Worm (Caenorhabditis elegans) whole organism, late embryonic: Measurements from ENCODE around the gene elt-1.

Experiments used
- C38D4.7 ChIP-seq: fragments of 200-800 bp; sonication (Bioruptor generic); optimal IDR thresholded peaks from 2 replicates; lab custom pipeline; 2018; ENCODE audit warnings: mild to moderate bottlenecking, missing genetic modification characterization, moderate library complexity, missing compliant biosample characterization
- F13H6.1 ChIP-seq: sonication (generic microtip); optimal IDR thresholded peaks from 2 replicates; lab custom pipeline; 2016; ENCODE audit warnings: missing genetic modification characterization, missing compliant biosample characterization
- K09A11.1 ChIP-seq: sonication (generic microtip); optimal IDR thresholded peaks from 2 replicates; lab custom pipeline; 2017; ENCODE audit warnings: antibody characterized with exemption, mild to moderate bottlenecking, missing genetic modification characterization, missing compliant biosample characterization; ENCODE audit not compliant: insufficient read depth
- T23F11.4 ChIP-seq: fragments of 200-800 bp; sonication (Bioruptor generic); optimal IDR thresholded peaks from 2 replicates; lab custom pipeline; 2018; ENCODE audit warnings: mild to moderate bottlenecking, missing genetic modification characterization, missing compliant biosample characterization
- Y22D7AL.16 ChIP-seq: sonication (generic microtip); optimal IDR thresholded peaks from 2 replicates; lab custom pipeline; 2016; ENCODE audit warnings: missing genetic modification characterization, missing compliant biosample characterization
- ahr-1 ChIP-seq: sonication (generic microtip); optimal IDR thresholded peaks from 2 replicates; lab custom pipeline; 2016; ENCODE audit warnings: missing genetic modification characterization, missing compliant biosample characterization
- ceh-19 ChIP-seq: fragments of 200-800 bp; sonication (Bioruptor generic); optimal IDR thresholded peaks from 2 replicates; lab custom pipeline; 2018; ENCODE audit warnings: mild to moderate bottlenecking, missing genetic modification characterization, missing compliant biosample characterization
- ceh-22 ChIP-seq: sonication (generic microtip); optimal IDR thresholded peaks from 2 replicates; lab custom pipeline; 2017; ENCODE audit warnings: missing biosample characterization, missing genetic modification characterization
- ceh-24 ChIP-seq: sonication (generic microtip); optimal IDR thresholded peaks from 2 replicates; lab custom pipeline; 2016; ENCODE audit warnings: mild to moderate bottlenecking, missing genetic modification characterization, missing compliant biosample characterization
- ceh-30 ChIP-seq: fragments of 150-350 bp; optimal IDR thresholded peaks from 2 replicates; lab custom pipeline; 2014; ENCODE audit warnings: missing biosample characterization, missing genetic modification characterization
- ceh-34 ChIP-seq: sonication (generic microtip); optimal IDR thresholded peaks from 2 replicates; lab custom pipeline; 2016; ENCODE audit warnings: mild to moderate bottlenecking, missing genetic modification characterization, missing compliant biosample characterization
- ceh-48 ChIP-seq: sonication (generic microtip); optimal IDR thresholded peaks from 2 replicates; lab custom pipeline; 2016; ENCODE audit warnings: missing genetic modification characterization, inconsistent platforms, missing compliant biosample characterization
- ceh-9 ChIP-seq: sonication (generic microtip); optimal IDR thresholded peaks from 2 replicates; lab custom pipeline; 2016; ENCODE audit warnings: mild to moderate bottlenecking, missing genetic modification characterization, inconsistent platforms, missing compliant biosample characterization
- che-1 ChIP-seq: sonication (generic microtip); optimal IDR thresholded peaks from 2 replicates; lab custom pipeline; 2016; ENCODE audit warnings: mild to moderate bottlenecking, missing genetic modification characterization, missing compliant biosample characterization
- elt-2 ChIP-seq: sonication (generic microtip); optimal IDR thresholded peaks from 2 replicates; lab custom pipeline; 2016; ENCODE audit warnings: missing genetic modification reagents, missing genetic modification characterization, missing compliant biosample characterization
- elt-4 ChIP-seq: sonication (generic microtip); optimal IDR thresholded peaks from 2 replicates; lab custom pipeline; 2016; ENCODE audit warnings: missing genetic modification characterization, missing compliant biosample characterization
- ets-4 ChIP-seq: sonication (generic microtip); optimal IDR thresholded peaks from 2 replicates; lab custom pipeline; 2016; ENCODE audit warnings: missing genetic modification characterization, missing compliant biosample characterization
- fkh-6 ChIP-seq: sonication (generic microtip); optimal IDR thresholded peaks from 2 replicates; lab custom pipeline; 2016; ENCODE audit warnings: missing genetic modification characterization, missing compliant biosample characterization
- gmeb-2 ChIP-seq: sonication (generic microtip); optimal IDR thresholded peaks from 2 replicates; lab custom pipeline; 2016; ENCODE audit warnings: missing genetic modification characterization, inconsistent platforms, missing compliant biosample characterization
- hlh-13 ChIP-seq: fragments of 200-800 bp; sonication (Bioruptor generic); optimal IDR thresholded peaks from 2 replicates; lab custom pipeline; 2018; ENCODE audit warnings: mild to moderate bottlenecking, missing genetic modification characterization, missing compliant biosample characterization
- hlh-15 ChIP-seq: sonication (generic microtip); optimal IDR thresholded peaks from 2 replicates; lab custom pipeline; 2016; ENCODE audit warnings: missing genetic modification characterization, missing compliant biosample characterization
- hlh-6 ChIP-seq: sonication (generic microtip); optimal IDR thresholded peaks from 2 replicates; lab custom pipeline; 2016; ENCODE audit warnings: missing genotype, missing genetic modification characterization, missing compliant biosample characterization
- hlh-8 ChIP-seq: sonication (generic microtip); optimal IDR thresholded peaks from 2 replicates; lab custom pipeline; 2016; ENCODE audit warnings: missing genotype, missing genetic modification characterization, missing compliant biosample characterization
- mec-3 ChIP-seq: sonication (generic microtip); optimal IDR thresholded peaks from 2 replicates; lab custom pipeline; 2016; ENCODE audit warnings: borderline replicate concordance, missing genetic modification characterization, missing compliant biosample characterization
- nfya-1 ChIP-seq: sonication (generic microtip); optimal IDR thresholded peaks from 2 replicates; lab custom pipeline; 2017; ENCODE audit warnings: missing genetic modification characterization, mild to moderate bottlenecking, missing compliant biosample characterization, antibody characterized with exemption, moderate library complexity
- nhr-232 ChIP-seq: sonication (generic microtip); optimal IDR thresholded peaks from 2 replicates; lab custom pipeline; 2016; ENCODE audit warnings: missing genetic modification characterization, missing compliant biosample characterization
- pag-3 ChIP-seq: sonication (generic microtip); optimal IDR thresholded peaks from 2 replicates; lab custom pipeline; 2016; ENCODE audit warnings: missing compliant biosample characterization, missing genetic modification characterization, borderline replicate concordance
- pax-1 ChIP-seq: fragments of 150-350 bp; optimal IDR thresholded peaks from 2 replicates; lab custom pipeline; 2014; ENCODE audit warnings: missing biosample characterization, missing genetic modification characterization
- pha-2 ChIP-seq: sonication (generic microtip); optimal IDR thresholded peaks from 2 replicates; lab custom pipeline; 2017; ENCODE audit warnings: mild to moderate bottlenecking, missing genetic modification characterization, missing compliant biosample characterization
- pqm-1 ChIP-seq: sonication (generic microtip); optimal IDR thresholded peaks from 2 replicates; lab custom pipeline; 2016; ENCODE audit warnings: missing genetic modification characterization, missing compliant biosample characterization
- ref-2 ChIP-seq: sonication (generic microtip); optimal IDR thresholded peaks from 2 replicates; lab custom pipeline; 2016; ENCODE audit warnings: missing genetic modification characterization, missing compliant biosample characterization
- rnt-1 ChIP-seq: sonication (generic microtip); optimal IDR thresholded peaks from 2 replicates; lab custom pipeline; 2016; ENCODE audit warnings: missing genetic modification characterization, missing compliant biosample characterization
- sox-2 ChIP-seq: fragments of 200-800 bp; sonication (Bioruptor generic); IDR thresholded peaks from 2 replicates; pipeline ENCODE4 v1.3.6; 2022; ENCODE audit warnings: missing genetic modification reagents, missing genetic modification characterization, missing compliant biosample characterization
- sox-4 ChIP-seq: sonication (generic microtip); optimal IDR thresholded peaks from 2 replicates; lab custom pipeline; 2017; ENCODE audit warnings: mild to moderate bottlenecking, missing genetic modification characterization, inconsistent platforms, missing compliant biosample characterization
- syd-9 ChIP-seq: sonication (generic microtip); optimal IDR thresholded peaks from 2 replicates; lab custom pipeline; 2016; ENCODE audit warnings: mild to moderate bottlenecking, missing genetic modification characterization, moderate library complexity, missing compliant biosample characterization
- tbx-2 ChIP-seq: sonication (generic microtip); optimal IDR thresholded peaks from 2 replicates; lab custom pipeline; 2016; ENCODE audit warnings: missing genetic modification characterization, missing compliant biosample characterization
- tbx-7 ChIP-seq: sonication (generic microtip); optimal IDR thresholded peaks from 2 replicates; lab custom pipeline; 2016; ENCODE audit warnings: missing genotype, missing genetic modification characterization, missing compliant biosample characterization
- ttx-3 ChIP-seq: sonication (generic microtip); optimal IDR thresholded peaks from 2 replicates; lab custom pipeline; 2016; ENCODE audit warnings: missing genetic modification reagents, missing genetic modification characterization, missing compliant biosample characterization
- unc-55 ChIP-seq: sonication (generic microtip); optimal IDR thresholded peaks from 2 replicates; lab custom pipeline; 2017; ENCODE audit warnings: missing biosample characterization, missing genetic modification reagents, missing genetic modification characterization
- unc-86 ChIP-seq: sonication (generic microtip); optimal IDR thresholded peaks from 2 replicates; lab custom pipeline; 2016; ENCODE audit warnings: missing genetic modification characterization, missing compliant biosample characterization
- zip-5 ChIP-seq: sonication (generic microtip); optimal IDR thresholded peaks from 2 replicates; lab custom pipeline; 2016; ENCODE audit warnings: missing genetic modification characterization, missing compliant biosample characterization

The elt-1 gene

ce11 chrIV:9624977-9625376, 10.2 kb downstream of the elt-1 start, which contains the start of gene W09C2.10:
TSS of gene W09C2.10 (minus strand) at chrIV:9625077.
- no peak for TF ChIP-seq pqm-1 (tag; lab: Kevin White, UChicago)
- no peak for TF ChIP-seq elt-2
- no peak for TF ChIP-seq ttx-3
- no peak for TF ChIP-seq che-1 (tag; lab: Kevin White, UChicago)
- TF ChIP-seq pag-3, result no peak
- TF ChIP-seq Y22D7AL.16 (tag; lab: Kevin White, UChicago), result no peak
- TF ChIP-seq unc-55 (GFP tag; lab: Kevin White, UChicago), result no peak
- no peak for TF ChIP-seq ceh-24 (tag; lab: Kevin White, UChicago)
- TF ChIP-seq syd-9 (tag; lab: Kevin White, UChicago), result no peak
- no peak for TF ChIP-seq nhr-232 (tag; lab: Kevin White, UChicago)
- no peak for TF ChIP-seq mec-3 (tag; lab: Kevin White, UChicago)
- TF ChIP-seq elt-4 (tag; lab: Kevin White, UChicago), result no peak
- no peak for TF ChIP-seq hlh-6
- TF ChIP-seq hlh-15 (tag; lab: Kevin White, UChicago), result no peak
- no peak for TF ChIP-seq ahr-1 (tag; lab: Kevin White, UChicago)
- TF ChIP-seq K09A11.1 (tag; lab: Kevin White, UChicago), result no peak
- no peak for TF ChIP-seq C38D4.7 (GFP tag; lab: Kevin White, UChicago)
- TF ChIP-seq tbx-2 (tag; lab: Kevin White, UChicago), result no peak
- TF ChIP-seq ceh-34 (tag; lab: Kevin White, UChicago), result no peak
- TF ChIP-seq tbx-7 (tag; lab: Kevin White, UChicago), result no peak
- TF ChIP-seq, all 69 proteins: peak for 0

- TF ChIP-seq T23F11.4 (no peak), tbx-7 (tag; lab: Kevin White, UChicago) (no peak), pha-2 (no peak), ceh-22 (no peak), hlh-8 (tag; lab: Kevin White, UChicago) (no peak), ahr-1 (tag; lab: Kevin White, UChicago) (no peak), pag-3 (no peak), hlh-6 (no peak), zip-5 (tag; lab: Kevin White, UChicago) (no peak), unc-86 (tag; lab: Kevin White, UChicago) (no peak), rnt-1 (tag; lab: Kevin White, UChicago) (no peak), ets-4 (tag; lab: Kevin White, UChicago) (no peak), hlh-15 (tag; lab: Kevin White, UChicago) (no peak), fkh-6 (tag; lab: Kevin White, UChicago) (no peak), ceh-30 (tag; lab: Kevin White, UChicago) (no peak), ceh-9 (no peak), sox-4 (tag; lab: Kevin White, UChicago) (no peak), pax-1 (tag; lab: Kevin White, UChicago) (no peak), gmeb-2 (tag; lab: Kevin White, UChicago) (no peak)
Observed at ce11 chrIV:9625829-9626228, 11.0 kb downstream of the elt-1 start.

- no peak for TF ChIP-seq unc-86 (tag; lab: Kevin White, UChicago)
- TF ChIP-seq ref-2 (tag; lab: Kevin White, UChicago), result no peak
- TF ChIP-seq syd-9 (tag; lab: Kevin White, UChicago), result no peak
- no peak for TF ChIP-seq elt-4 (tag; lab: Kevin White, UChicago)
- no peak for TF ChIP-seq ceh-22
- no peak for TF ChIP-seq hlh-6
- TF ChIP-seq ahr-1 (tag; lab: Kevin White, UChicago), result no peak
- no peak for TF ChIP-seq hlh-13
- no peak for TF ChIP-seq ceh-48 (tag; lab: Kevin White, UChicago)
- TF ChIP-seq ttx-3, result no peak
- no peak for TF ChIP-seq tbx-2 (tag; lab: Kevin White, UChicago)
- TF ChIP-seq pax-1 (tag; lab: Kevin White, UChicago), result no peak
- no peak for TF ChIP-seq zip-5 (tag; lab: Kevin White, UChicago)
Observed at ce11 chrIV:9627033-9627432, 12.2 kb downstream of the elt-1 start.

ce11 chrIV:9631579-9631978, 16.8 kb downstream of the elt-1 start:
- TF ChIP-seq F13H6.1 (tag; lab: Kevin White, UChicago) (no peak), ref-2 (tag; lab: Kevin White, UChicago) (no peak), tbx-2 (tag; lab: Kevin White, UChicago) (no peak), ceh-22 (no peak), sox-2 (GFP tag; lab: Robert Waterston, UW) (no peak), ceh-19 (GFP tag; lab: Kevin White, UChicago) (no peak), nfya-1 (tag; lab: Kevin White, UChicago) (no peak), pqm-1 (tag; lab: Kevin White, UChicago) (no peak)
- TF ChIP-seq, all 69 proteins: peak for 0
